Fruit fly (Drosophila melanogaster) whole organism: ENCODE data around the gene CG42233.

Experiments used
- EcR ChIP-seq, 2 experiments: fragments of >200 bp; optimal IDR thresholded peaks; 2 replicates each; lab custom pipeline; 2017; ENCODE audit warnings: missing biosample characterization in 2 of 2, missing genetic modification characterization in 2 of 2, missing genetic modification reagents in 2 of 2
- psq ChIP-seq: fragments of >200 bp; optimal IDR thresholded peaks from 2 replicates; lab custom pipeline; 2017

DNA sequence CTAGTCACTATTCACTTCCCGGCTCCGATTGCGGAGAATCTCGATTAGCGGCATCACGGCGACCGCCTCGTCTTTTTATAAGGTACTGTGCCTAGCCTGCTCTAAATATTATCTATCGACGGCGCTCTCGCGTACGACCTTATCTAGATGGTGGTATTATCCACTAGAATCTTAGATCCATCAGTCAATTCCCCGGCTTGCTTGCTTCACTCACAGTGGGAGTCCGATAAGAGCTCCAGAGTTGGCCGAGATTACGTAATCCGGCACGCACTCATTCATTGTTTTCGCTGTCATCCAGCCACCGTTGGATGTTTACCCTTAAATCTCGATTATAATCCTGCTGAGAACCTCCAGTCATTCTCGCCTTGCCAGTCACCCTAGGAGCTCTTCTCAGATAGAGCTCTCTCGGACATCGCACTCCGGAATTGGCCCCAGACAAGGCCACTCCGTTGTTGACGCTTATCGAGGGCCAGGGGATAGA lies 43.5 kb downstream of the CG42233 start, which contains the start of gene Smvt:
- TF ChIP-seq psq (lab: Kevin White, UChicago) = no peak
- no peak for TF ChIP-seq EcR (GFP tag; optimal IDR thresholded peaks at IDR 0.05; lab: Kevin White, UChicago)
